Fruit fly (Drosophila melanogaster): ENCODE measurements around the gene CG16863.

Gene CG16863

dm6 chr2L:13773697-13774096 lies 17.1 kb upstream of the CG16863 start, which contains the start of gene CG43376:
Gene CG43376, plus strand, starts transcription at chr2L:13773997.
- TF ChIP-seq Nf-YB (GFP tag; optimal IDR thresholded peaks at IDR 0.05) (no peak), Hsf (GFP tag; optimal IDR thresholded peaks at IDR 0.05) (no peak), CG4707 (GFP tag; optimal IDR thresholded peaks at IDR 0.05) (no peak), CG6272 (GFP tag; IDR thresholded peaks at IDR 0.05) (no peak), B-H2 (GFP tag; optimal IDR thresholded peaks at IDR 0.05) (no peak), pzg (GFP tag; optimal IDR thresholded peaks at IDR 0.05) (no peak), grau (tag; optimal IDR thresholded peaks at IDR 0.05) (no peak), BtbVII (GFP tag; optimal IDR thresholded peaks at IDR 0.05) (no peak)

- no peak for TF ChIP-seq crc (GFP tag; optimal IDR thresholded peaks at IDR 0.05)
- peak; percentile 47 for TF ChIP-seq Med (GFP tag)
- TF ChIP-seq Pdp1 (GFP tag; optimal IDR thresholded peaks at IDR 0.05): peak in 1 of 2 experiments; percentile 4
- TF ChIP-seq CG3281 (GFP tag; optimal IDR thresholded peaks at IDR 0.05): no peak
- TF ChIP-seq row (GFP tag; IDR thresholded peaks at IDR 0.05): peak; percentile 26; the same call in 1 of the 3 replicates
- TF ChIP-seq CG11723 (GFP tag; optimal IDR thresholded peaks at IDR 0.05): no peak
- TF ChIP-seq CG43689 (GFP tag; IDR thresholded peaks at IDR 0.05): 0 out of 2 replicates have a peak, but pooled peaks have one; percentile 21
- TF ChIP-seq sens (GFP tag): peak; percentile 42
- TF ChIP-seq HLH4C (GFP tag; IDR thresholded peaks at IDR 0.05; ENCODE audit: partially characterized antibody): 0 out of 3 replicates have a peak, but pooled peaks have one; percentile 23
- TF ChIP-seq CG3407 (GFP tag; optimal IDR thresholded peaks at IDR 0.05): no peak
- peak; percentile 80 for TF ChIP-seq onecut (GFP tag; IDR thresholded peaks at IDR 0.05)
- no peak for TF ChIP-seq CG1647 (GFP tag; optimal IDR thresholded peaks at IDR 0.05)
- no peak for TF ChIP-seq CG1529 (GFP tag; optimal IDR thresholded peaks at IDR 0.05)
- TF ChIP-seq Ets65A (GFP tag): peak; percentile 46
- TF ChIP-seq sug (tag; optimal IDR thresholded peaks at IDR 0.05): no peak
- TF ChIP-seq Neu2 (GFP tag; optimal IDR thresholded peaks at IDR 0.05; ENCODE audit: borderline replicate concordance): no peak
- peak; percentile 95 for TF ChIP-seq CG5180 (GFP tag; optimal IDR thresholded peaks at IDR 0.05)
- TF ChIP-seq CG10431 (GFP tag; optimal IDR thresholded peaks at IDR 0.05): peak; percentile 32
- 0 out of 2 replicates have a peak, but pooled peaks have one; percentile 7 for TF ChIP-seq ro (GFP tag; IDR thresholded peaks at IDR 0.05)
- 0 out of 2 replicates have a peak, but pooled peaks have one; percentile 28 for TF ChIP-seq nerfin-2 (GFP tag; IDR thresholded peaks at IDR 0.05; ENCODE audit: partially characterized antibody)
- no peak for TF ChIP-seq Gsc (GFP tag; IDR thresholded peaks at IDR 0.05)
- no peak for TF ChIP-seq Dfd (GFP tag; optimal IDR thresholded peaks at IDR 0.05)
Observed at dm6 chr2L:13776928-13777686, 13.7 kb upstream of the CG16863 start.

- TF ChIP-seq Mad (GFP tag; optimal IDR thresholded peaks at IDR 0.05): peak; percentile 18
- TF ChIP-seq sisA (GFP tag; IDR thresholded peaks at IDR 0.05): peak; percentile 59
- TF ChIP-seq gce (GFP tag; IDR thresholded peaks at IDR 0.05): 0 out of 3 replicates have a peak, but pooled peaks have one; percentile 15
- TF ChIP-seq trh (GFP tag; optimal IDR thresholded peaks at IDR 0.05): no peak
- TF ChIP-seq sob (GFP tag; IDR thresholded peaks at IDR 0.05): peak; percentile 40; the same call in 1 of the 2 replicates
- TF ChIP-seq pho (GFP tag; optimal IDR thresholded peaks at IDR 0.05): peak; percentile 68
- no peak for TF ChIP-seq CG11456 (GFP tag; IDR thresholded peaks at IDR 0.05)
- TF ChIP-seq Meics (GFP tag; optimal IDR thresholded peaks at IDR 0.05): peak; percentile 47
- peak; percentile 54; the same call in 2 of the 3 replicates for TF ChIP-seq CG11560 (tag; IDR thresholded peaks at IDR 0.05)
- peak; percentile 35 for TF ChIP-seq HLH54F (GFP tag; optimal IDR thresholded peaks at IDR 0.05)
- TF ChIP-seq esg (GFP tag; conservative IDR thresholded peaks at IDR 0.05): peak; percentile 50
- TF ChIP-seq Eip74EF (GFP tag; optimal IDR thresholded peaks at IDR 0.05): peak in 1 of 2 experiments; percentile 66
- peak; percentile 66 for TF ChIP-seq caup (GFP tag; optimal IDR thresholded peaks at IDR 0.05; ENCODE audit: severe bottlenecking)
- no peak for TF ChIP-seq shn (GFP tag; optimal IDR thresholded peaks at IDR 0.05)
- TF ChIP-seq sr (GFP tag; IDR thresholded peaks at IDR 0.05): no peak
- TF ChIP-seq CG17829 (tag; optimal IDR thresholded peaks at IDR 0.05): peak; percentile 35
- TF ChIP-seq ash1 (GFP tag; optimal IDR thresholded peaks at IDR 0.05): no peak
- TF ChIP-seq CG4424 (GFP tag; optimal IDR thresholded peaks at IDR 0.05): peak; percentile 45
Observed at dm6 chr2L:13778648-13779047, 12.1 kb upstream of the CG16863 start.

Measured in whole organism, embryonic.